Fruit fly (Drosophila melanogaster): ENCODE measurements around the gene CG18789.

The CG18789 gene

dm6 chr2L:12020735-12021134 lies 25.5 kb upstream of the CG18789 start, which contains the start of gene Wdr81:
Gene Wdr81, minus strand, starts transcription at chr2L:12020960.
- peak; percentile 56 for TF ChIP-seq bab1 (GFP tag; optimal IDR thresholded peaks at IDR 0.05)
- no peak for TF ChIP-seq toe (GFP tag; optimal IDR thresholded peaks at IDR 0.05)

DNA sequence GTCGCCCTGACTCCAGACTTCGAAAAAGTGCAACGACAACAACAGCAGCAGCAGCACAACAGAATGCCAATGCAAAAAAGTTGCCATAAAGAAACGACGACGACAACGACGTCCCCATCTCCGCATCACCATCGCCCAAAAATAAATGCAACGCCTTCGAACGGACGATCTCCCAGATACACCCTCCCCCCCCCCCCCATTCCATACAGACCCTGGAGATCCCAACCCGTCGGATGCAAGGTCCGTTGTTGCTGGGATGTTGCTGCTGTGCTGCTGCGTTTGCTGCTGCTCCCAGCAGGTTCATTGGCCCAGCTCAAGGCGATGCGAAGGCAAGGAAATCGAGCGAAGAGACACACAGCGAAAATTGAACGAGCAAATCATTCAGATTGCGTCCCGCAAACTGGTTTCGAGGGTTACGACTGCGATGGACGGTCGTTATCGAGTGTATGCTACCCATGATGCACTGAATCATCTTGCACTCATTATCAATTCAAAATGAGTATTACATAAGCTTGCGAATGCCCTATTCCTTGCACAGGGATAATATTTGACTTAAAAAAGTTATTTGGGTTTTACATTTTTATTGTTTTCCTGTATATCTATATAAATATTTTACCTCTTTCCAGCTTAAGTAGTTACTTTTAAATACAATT lies 18.6 kb upstream of the CG18789 start:
- TF ChIP-seq CG7101 (tag; optimal IDR thresholded peaks at IDR 0.05): no peak
- no peak for TF ChIP-seq cnc (optimal IDR thresholded peaks at IDR 0.05)
- TF ChIP-seq Hr96 (GFP tag; optimal IDR thresholded peaks at IDR 0.05): no peak
- no peak for TF ChIP-seq ovo (GFP tag; optimal IDR thresholded peaks at IDR 0.05)
- TF ChIP-seq Mnt (GFP tag; optimal IDR thresholded peaks at IDR 0.05): no peak
- TF ChIP-seq bab1 (GFP tag; optimal IDR thresholded peaks at IDR 0.05): no peak
- no peak for TF ChIP-seq CG33017 (tag; optimal IDR thresholded peaks at IDR 0.05)
- TF ChIP-seq CG11617 (GFP tag; optimal IDR thresholded peaks at IDR 0.05): no peak
- TF ChIP-seq pad (GFP tag; optimal IDR thresholded peaks at IDR 0.05): no peak
- no peak for TF ChIP-seq CG12768 (GFP tag; optimal IDR thresholded peaks at IDR 0.05)
- no peak for TF ChIP-seq Clk (GFP tag; optimal IDR thresholded peaks at IDR 0.05)

- TF ChIP-seq Crg-1 (GFP tag; optimal IDR thresholded peaks at IDR 0.05) (no peak), ovo (GFP tag; optimal IDR thresholded peaks at IDR 0.05) (no peak), CG11617 (GFP tag; optimal IDR thresholded peaks at IDR 0.05) (no peak), toe (GFP tag; optimal IDR thresholded peaks at IDR 0.05) (no peak), CG1620 (GFP tag; optimal IDR thresholded peaks at IDR 0.05) (no peak), CG7045 (GFP tag; optimal IDR thresholded peaks at IDR 0.05) (no peak), CG33017 (tag; optimal IDR thresholded peaks at IDR 0.05) (no peak), pad (GFP tag; optimal IDR thresholded peaks at IDR 0.05) (no peak), tj (GFP tag; optimal IDR thresholded peaks at IDR 0.05) (no peak), CG7101 (tag; optimal IDR thresholded peaks at IDR 0.05) (no peak), Hr96 (GFP tag; optimal IDR thresholded peaks at IDR 0.05) (no peak), kay (GFP tag; ENCODE audit: borderline replicate concordance) (no peak), Clk (GFP tag; optimal IDR thresholded peaks at IDR 0.05) (no peak), CG12768 (GFP tag; optimal IDR thresholded peaks at IDR 0.05) (no peak), CG5204 (GFP tag; optimal IDR thresholded peaks at IDR 0.05) (no peak), Mnt (GFP tag; optimal IDR thresholded peaks at IDR 0.05) (no peak), bab1 (GFP tag; optimal IDR thresholded peaks at IDR 0.05) (no peak), cic (GFP tag; optimal IDR thresholded peaks at IDR 0.05) (no peak)
Observed at dm6 chr2L:12013243-12013642, 18.0 kb upstream of the CG18789 start.

DNA sequence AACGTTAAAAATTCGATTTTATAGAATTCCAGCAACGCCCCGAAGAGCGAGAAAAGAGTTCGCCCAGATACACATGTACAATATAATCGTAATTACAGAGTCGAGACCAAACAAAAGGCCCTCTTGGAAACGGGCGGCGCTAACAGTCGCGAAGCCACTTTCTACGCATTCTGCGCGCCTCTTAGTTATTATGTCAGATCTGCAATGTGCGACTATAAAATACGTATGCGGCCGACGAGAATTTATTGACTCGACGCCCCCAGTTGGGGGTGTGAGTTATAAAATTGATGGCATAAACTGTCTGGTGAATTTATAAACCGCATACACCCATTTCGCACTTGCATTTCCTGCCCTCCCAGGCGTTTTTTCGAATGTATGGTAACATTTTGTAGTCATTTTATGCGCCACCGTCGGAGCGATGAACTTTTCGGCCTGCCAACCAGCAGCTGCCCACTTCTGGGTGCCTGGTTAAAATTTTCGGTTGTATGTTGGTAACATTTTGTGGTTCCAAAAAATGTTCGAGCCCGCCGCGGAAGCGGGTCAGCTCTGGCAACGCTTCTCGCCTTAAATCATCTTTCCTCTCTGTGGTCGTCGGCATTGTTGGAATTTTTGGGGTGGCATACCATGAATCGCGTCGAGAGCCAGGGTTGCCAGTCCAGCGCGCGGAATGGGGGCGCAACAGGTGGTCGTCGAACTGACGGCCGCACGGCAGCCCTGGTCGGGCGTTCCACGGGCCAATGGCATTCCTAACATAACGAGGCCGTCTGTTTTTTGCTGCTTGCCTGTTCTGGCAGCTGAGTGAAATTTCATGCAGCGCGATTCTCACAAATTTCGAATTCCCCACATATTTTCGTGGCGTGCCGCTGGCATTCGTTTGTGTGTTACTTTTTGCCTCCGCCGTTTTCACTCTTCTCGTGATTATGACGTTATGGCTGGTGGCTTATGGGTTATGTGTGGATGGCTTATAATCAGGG lies 16.7 kb upstream of the CG18789 start:
- no peak for TF ChIP-seq Crg-1 (GFP tag; optimal IDR thresholded peaks at IDR 0.05)
- TF ChIP-seq CG7045 (GFP tag; optimal IDR thresholded peaks at IDR 0.05): peak; percentile 73
- TF ChIP-seq CG12768 (GFP tag; optimal IDR thresholded peaks at IDR 0.05): peak; percentile 94
- no peak for TF ChIP-seq CG1620 (GFP tag; optimal IDR thresholded peaks at IDR 0.05)
- TF ChIP-seq CG33017 (tag; optimal IDR thresholded peaks at IDR 0.05): no peak
- TF ChIP-seq cic (GFP tag; optimal IDR thresholded peaks at IDR 0.05): peak; percentile 72
- peak; percentile 69 for TF ChIP-seq Hr96 (GFP tag; optimal IDR thresholded peaks at IDR 0.05)
- peak; percentile 72 for TF ChIP-seq tj (GFP tag; optimal IDR thresholded peaks at IDR 0.05)
- peak; percentile 57 for TF ChIP-seq CG7101 (tag; optimal IDR thresholded peaks at IDR 0.05)
- peak; percentile 52 for TF ChIP-seq bab1 (GFP tag; optimal IDR thresholded peaks at IDR 0.05)
- peak; percentile 57 for TF ChIP-seq toe (GFP tag; optimal IDR thresholded peaks at IDR 0.05)
- no peak for TF ChIP-seq Clk (GFP tag; optimal IDR thresholded peaks at IDR 0.05)
- TF ChIP-seq ovo (GFP tag; optimal IDR thresholded peaks at IDR 0.05): peak; percentile 35
- TF ChIP-seq CG5204 (GFP tag; optimal IDR thresholded peaks at IDR 0.05): peak; percentile 10
- peak; percentile 100 for TF ChIP-seq CG14711 (tag; optimal IDR thresholded peaks at IDR 0.05)
- TF ChIP-seq Mnt (GFP tag; optimal IDR thresholded peaks at IDR 0.05): peak; percentile 87
- TF ChIP-seq CG11617 (GFP tag; optimal IDR thresholded peaks at IDR 0.05): peak; percentile 93
- TF ChIP-seq kay (GFP tag; ENCODE audit: borderline replicate concordance): peak; percentile 95
- peak; percentile 48 for TF ChIP-seq pad (GFP tag; optimal IDR thresholded peaks at IDR 0.05)
- no peak for TF ChIP-seq cnc (optimal IDR thresholded peaks at IDR 0.05)

DNA sequence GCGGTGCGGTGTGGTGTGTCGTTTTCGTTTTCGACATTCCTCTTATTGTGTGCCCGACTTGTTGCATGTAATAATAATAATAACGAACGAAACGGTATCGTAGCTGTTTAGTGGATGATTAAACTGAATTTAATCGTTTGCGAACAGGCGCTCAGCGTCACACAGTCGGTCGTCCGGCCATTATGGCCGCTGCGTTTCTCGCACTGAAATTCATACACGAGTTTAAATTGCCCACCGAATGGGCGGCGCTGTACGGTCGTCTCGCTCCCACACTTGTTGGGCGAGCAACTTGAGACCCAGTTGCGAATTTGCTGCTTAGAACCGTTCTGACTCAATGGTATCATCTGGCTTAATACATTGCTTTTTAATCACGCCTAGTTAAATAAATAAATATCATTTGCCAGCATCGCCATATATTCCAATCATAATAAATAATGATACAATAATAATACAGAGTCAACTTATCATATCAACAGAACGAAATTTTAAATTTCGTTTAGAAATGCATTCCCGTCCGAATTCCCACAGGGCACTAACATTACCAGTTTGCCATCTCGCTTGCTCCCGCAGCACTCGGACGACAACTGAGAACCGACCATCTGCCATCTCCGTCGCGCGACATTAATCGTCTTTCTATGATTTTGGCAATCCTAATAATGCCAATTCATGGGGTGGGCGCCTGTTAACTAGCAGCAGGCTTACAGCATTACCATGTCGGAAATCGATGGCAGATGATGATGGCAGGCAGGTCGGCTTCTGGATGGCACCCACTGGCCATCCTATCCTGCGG lies 15.8 kb upstream of the CG18789 start:
- TF ChIP-seq bab1 (GFP tag; optimal IDR thresholded peaks at IDR 0.05) (peak; percentile 81), CG12768 (GFP tag; optimal IDR thresholded peaks at IDR 0.05) (peak; percentile 85), Mnt (GFP tag; optimal IDR thresholded peaks at IDR 0.05) (peak; percentile 66), cic (GFP tag; optimal IDR thresholded peaks at IDR 0.05) (peak; percentile 33), CG11617 (GFP tag; optimal IDR thresholded peaks at IDR 0.05) (peak; percentile 88), CG7101 (tag; optimal IDR thresholded peaks at IDR 0.05) (peak; percentile 93), CG5204 (GFP tag; optimal IDR thresholded peaks at IDR 0.05) (peak; percentile 93), pad (GFP tag; optimal IDR thresholded peaks at IDR 0.05) (peak; percentile 83), CG1620 (GFP tag; optimal IDR thresholded peaks at IDR 0.05) (peak; percentile 82), CG7045 (GFP tag; optimal IDR thresholded peaks at IDR 0.05) (peak; percentile 89), Hr96 (GFP tag; optimal IDR thresholded peaks at IDR 0.05) (peak; percentile 83), CG14711 (tag; optimal IDR thresholded peaks at IDR 0.05) (peak; percentile 81), toe (GFP tag; optimal IDR thresholded peaks at IDR 0.05) (peak; percentile 88), Clk (GFP tag; optimal IDR thresholded peaks at IDR 0.05) (peak; percentile 87), CG33017 (tag; optimal IDR thresholded peaks at IDR 0.05) (peak; percentile 94), cnc (optimal IDR thresholded peaks at IDR 0.05) (peak; percentile 81 to 82), tj (GFP tag; optimal IDR thresholded peaks at IDR 0.05) (peak; percentile 62), ovo (GFP tag; optimal IDR thresholded peaks at IDR 0.05) (peak; percentile 55), Crg-1 (GFP tag; optimal IDR thresholded peaks at IDR 0.05) (peak; percentile 71), kay (GFP tag; ENCODE audit: borderline replicate concordance) (peak; percentile 99)
